Worm (Caenorhabditis elegans) whole organism, young adult: ENCODE results near the gene cuc-1.
A peak's percentile ranks its signal among the peaks of the same experiment; 100 is the strongest.

Experiments
- B0336.3 ChIP-seq: fragments of 200-800 bp; sonication (Bioruptor generic); IDR thresholded peaks from 2 replicates; pipeline ENCODE4 v1.3.6; 2022; ENCODE audit warnings: missing genetic modification characterization, missing compliant biosample characterization
- F23B12.7 ChIP-seq: sonication (generic microtip); optimal IDR thresholded peaks from 2 replicates; lab custom pipeline; 2017; ENCODE audit warnings: missing genetic modification characterization, mild to moderate bottlenecking, missing compliant biosample characterization, antibody characterized with exemption, moderate library complexity; ENCODE audit not compliant: insufficient read depth
- F49E8.2 ChIP-seq: sonication (generic microtip); optimal IDR thresholded peaks from 3 replicates; lab custom pipeline; 2017; ENCODE audit warnings: missing genetic modification characterization, mild to moderate bottlenecking, missing compliant biosample characterization, antibody characterized with exemption, moderate library complexity; ENCODE audit not compliant: insufficient read depth
- F57A8.1 ChIP-seq: fragments of 200-800 bp; sonication (Bioruptor generic); optimal IDR thresholded peaks from 2 replicates; lab custom pipeline; 2018; ENCODE audit warnings: mild to moderate bottlenecking, missing genetic modification characterization, moderate library complexity, missing compliant biosample characterization
- K11D2.4 ChIP-seq: fragments of 200-800 bp; sonication (Bioruptor generic); IDR thresholded peaks from 2 replicates; pipeline ENCODE4 v1.3.6; 2022; ENCODE audit warnings: missing genetic modification reagents, missing genetic modification characterization, missing compliant biosample characterization
- T07F8.4 ChIP-seq: sonication (generic microtip); optimal IDR thresholded peaks from 2 replicates; lab custom pipeline; 2016; ENCODE audit warnings: mild to moderate bottlenecking, missing genetic modification characterization, moderate library complexity, missing compliant biosample characterization
- Y56A3A.18 ChIP-seq: fragments of 200-800 bp; sonication (Bioruptor generic); IDR thresholded peaks from 2 replicates; pipeline ENCODE4 v1.3.6; 2022; ENCODE audit warnings: missing genetic modification reagents, missing genetic modification characterization, missing compliant biosample characterization
- Y79H2A.3 ChIP-seq: fragments of 200-800 bp; sonication (Bioruptor generic); conservative IDR thresholded peaks from 2 replicates; pipeline ENCODE4 v1.3.6; 2022; ENCODE audit warnings: missing genetic modification reagents, missing genetic modification characterization, missing compliant biosample characterization
- akir-1 ChIP-seq: fragments of 200-800 bp; sonication (Bioruptor generic); optimal IDR thresholded peaks from 2 replicates; lab custom pipeline; 2018; ENCODE audit warnings: mild to moderate bottlenecking, missing genetic modification characterization, moderate library complexity, missing compliant biosample characterization
- ama-1 ChIP-seq, 3 experiments: fragments of 150-350 bp in 1 of 3; sonication (generic microtip) in 2 of 3; optimal IDR thresholded peaks; 2 replicates each; lab custom pipeline; 2014 to 2018; ENCODE audit warnings: missing biosample characterization in 2 of 3, missing genetic modification characterization in 2 of 3, missing genetic modification reagents in 2 of 3
- aptf-2 ChIP-seq: fragments of 200-800 bp; sonication (Bioruptor generic); conservative IDR thresholded peaks from 2 replicates; pipeline ENCODE4 v1.3.6; 2022; ENCODE audit warnings: missing genetic modification reagents, missing genetic modification characterization, missing compliant biosample characterization
- attf-3 ChIP-seq: fragments of 200-800 bp; sonication (Bioruptor generic); conservative IDR thresholded peaks from 2 replicates; pipeline ENCODE4 v1.3.6; 2022; ENCODE audit warnings: missing genetic modification reagents, missing genetic modification characterization, missing compliant biosample characterization
- attf-5 ChIP-seq: fragments of 200-800 bp; sonication (Bioruptor generic); optimal IDR thresholded peaks from 2 replicates; lab custom pipeline; 2018; ENCODE audit warnings: mild to moderate bottlenecking, missing genetic modification characterization, missing compliant biosample characterization
- cebp-1 ChIP-seq, 2 experiments: fragments of 200-800 bp in 1 of 2; sonication (Bioruptor generic) in 1 of 2; sonication (generic microtip) in 1 of 2; IDR thresholded peaks in 1 of 2; optimal IDR thresholded peaks in 1 of 2; 2 replicates each; pipeline versions ENCODE4 v1.3.6 to Lab custom; 2017 to 2022; ENCODE audit warnings: missing compliant biosample characterization in 2 of 2, missing genetic modification characterization in 2 of 2, mild to moderate bottlenecking in 1 of 2, missing genetic modification reagents in 1 of 2, moderate library complexity in 1 of 2
- cebp-2 ChIP-seq: fragments of 200-800 bp; sonication (Bioruptor generic); IDR thresholded peaks from 2 replicates; pipeline ENCODE4 v1.3.6; 2022; ENCODE audit warnings: missing genetic modification characterization, missing compliant biosample characterization
- ceh-100 ChIP-seq: fragments of 200-800 bp; sonication (Bioruptor generic); IDR thresholded peaks from 2 replicates; pipeline ENCODE4 v1.3.6; 2022; ENCODE audit warnings: missing genetic modification reagents, missing genetic modification characterization, missing compliant biosample characterization
- ceh-27 ChIP-seq: fragments of 200-800 bp; sonication (Bioruptor generic); optimal IDR thresholded peaks from 2 replicates; lab custom pipeline; 2018; ENCODE audit warnings: mild to moderate bottlenecking, missing genetic modification characterization, moderate library complexity, missing compliant biosample characterization
- ceh-79 ChIP-seq: sonication (generic microtip); optimal IDR thresholded peaks from 2 replicates; lab custom pipeline; 2017; ENCODE audit warnings: mild to moderate bottlenecking, missing genetic modification characterization, missing compliant biosample characterization
- dpff-1 ChIP-seq: sonication (generic microtip); optimal IDR thresholded peaks from 2 replicates; lab custom pipeline; 2017; ENCODE audit warnings: mild to moderate bottlenecking, missing genetic modification characterization, missing compliant biosample characterization
- efl-1 ChIP-seq: fragments of 150-350 bp; optimal IDR thresholded peaks from 2 replicates; lab custom pipeline; 2014; ENCODE audit warnings: missing biosample characterization, missing genetic modification reagents, missing genetic modification characterization
- ekl-4 ChIP-seq: fragments of 200-800 bp; sonication (Bioruptor generic); IDR thresholded peaks from 2 replicates; pipeline ENCODE4 v1.3.6; 2022; ENCODE audit warnings: missing genetic modification reagents, missing genetic modification characterization, missing compliant biosample characterization
- hlh-26 ChIP-seq: fragments of 200-800 bp; sonication (Bioruptor generic); conservative IDR thresholded peaks from 2 replicates; pipeline ENCODE4 v1.3.6; 2022; ENCODE audit warnings: missing genetic modification reagents, missing genetic modification characterization, missing compliant biosample characterization
- hsf-1 ChIP-seq: fragments of 200-800 bp; sonication (Bioruptor generic); IDR thresholded peaks from 2 replicates; pipeline ENCODE4 v1.3.6; 2022; ENCODE audit warnings: missing genetic modification reagents, missing genetic modification characterization, missing compliant biosample characterization
- madf-6 ChIP-seq: fragments of 200-800 bp; sonication (Bioruptor generic); IDR thresholded peaks from 2 replicates; pipeline ENCODE4 v1.3.6; 2022; ENCODE audit warnings: missing genetic modification reagents, missing genetic modification characterization, missing compliant biosample characterization
- nfya-1 ChIP-seq: sonication (generic microtip); optimal IDR thresholded peaks from 2 replicates; lab custom pipeline; 2017; ENCODE audit warnings: antibody characterized with exemption, missing compliant biosample characterization, missing genetic modification characterization, borderline replicate concordance; ENCODE audit not compliant: insufficient read depth
- nhr-179 ChIP-seq: sonication (generic microtip); optimal IDR thresholded peaks from 2 replicates; lab custom pipeline; 2016; ENCODE audit warnings: mild to moderate bottlenecking, missing genetic modification characterization, missing compliant biosample characterization
- nhr-27 ChIP-seq: fragments of 200-800 bp; sonication (Bioruptor generic); optimal IDR thresholded peaks from 2 replicates; lab custom pipeline; 2018; ENCODE audit warnings: mild to moderate bottlenecking, missing genetic modification characterization, moderate library complexity, missing compliant biosample characterization
- nhr-80 ChIP-seq: sonication (generic microtip); optimal IDR thresholded peaks from 2 replicates; lab custom pipeline; 2016; ENCODE audit warnings: missing genetic modification characterization, missing compliant biosample characterization
- nhr-90 ChIP-seq: sonication (generic microtip); optimal IDR thresholded peaks from 2 replicates; lab custom pipeline; 2016; ENCODE audit warnings: missing genotype, mild to moderate bottlenecking, missing genetic modification characterization, missing compliant biosample characterization
- rcor-1 ChIP-seq: fragments of 200-800 bp; sonication (Bioruptor generic); IDR thresholded peaks from 2 replicates; pipeline ENCODE4 v1.3.6; 2022; ENCODE audit warnings: missing genetic modification reagents, missing genetic modification characterization, missing compliant biosample characterization
- repo-1 ChIP-seq: sonication (generic microtip); optimal IDR thresholded peaks from 2 replicates; lab custom pipeline; 2017; ENCODE audit warnings: mild to moderate bottlenecking, missing genetic modification characterization, missing compliant biosample characterization
- sea-2 ChIP-seq: fragments of 200-800 bp; sonication (Bioruptor generic); IDR thresholded peaks from 2 replicates; pipeline ENCODE4 v1.3.6; 2022; ENCODE audit warnings: missing genetic modification characterization, missing compliant biosample characterization
- snpc-1.3 ChIP-seq: sonication (generic microtip); optimal IDR thresholded peaks from 2 replicates; lab custom pipeline; 2017; ENCODE audit warnings: missing genetic modification characterization, mild to moderate bottlenecking, missing compliant biosample characterization, antibody characterized with exemption, moderate library complexity, missing genotype, missing genetic modification reagents; ENCODE audit not compliant: insufficient read depth
- snpc-3.4 ChIP-seq: sonication (generic microtip); optimal IDR thresholded peaks from 2 replicates; lab custom pipeline; 2017; ENCODE audit warnings: missing genetic modification characterization, mild to moderate bottlenecking, missing compliant biosample characterization, antibody characterized with exemption, moderate library complexity, missing genotype, missing genetic modification reagents
- tbx-9 ChIP-seq: sonication (generic microtip); optimal IDR thresholded peaks from 2 replicates; lab custom pipeline; 2016; ENCODE audit warnings: borderline replicate concordance, missing genetic modification characterization, inconsistent platforms, missing compliant biosample characterization
- ztf-18 ChIP-seq: sonication (generic microtip); optimal IDR thresholded peaks from 2 replicates; lab custom pipeline; 2016; ENCODE audit warnings: missing genotype, mild to moderate bottlenecking, missing genetic modification characterization, missing compliant biosample characterization
- ztf-22 ChIP-seq: fragments of 200-800 bp; sonication (Bioruptor generic); optimal IDR thresholded peaks from 2 replicates; lab custom pipeline; 2018; ENCODE audit warnings: mild to moderate bottlenecking, missing genetic modification characterization, moderate library complexity, missing compliant biosample characterization
- ztf-28 ChIP-seq: fragments of 200-800 bp; sonication (Bioruptor generic); IDR thresholded peaks from 2 replicates; pipeline ENCODE4 v1.3.6; 2022; ENCODE audit warnings: missing genetic modification reagents, missing genetic modification characterization, missing compliant biosample characterization

Gene cuc-1

DNA sequence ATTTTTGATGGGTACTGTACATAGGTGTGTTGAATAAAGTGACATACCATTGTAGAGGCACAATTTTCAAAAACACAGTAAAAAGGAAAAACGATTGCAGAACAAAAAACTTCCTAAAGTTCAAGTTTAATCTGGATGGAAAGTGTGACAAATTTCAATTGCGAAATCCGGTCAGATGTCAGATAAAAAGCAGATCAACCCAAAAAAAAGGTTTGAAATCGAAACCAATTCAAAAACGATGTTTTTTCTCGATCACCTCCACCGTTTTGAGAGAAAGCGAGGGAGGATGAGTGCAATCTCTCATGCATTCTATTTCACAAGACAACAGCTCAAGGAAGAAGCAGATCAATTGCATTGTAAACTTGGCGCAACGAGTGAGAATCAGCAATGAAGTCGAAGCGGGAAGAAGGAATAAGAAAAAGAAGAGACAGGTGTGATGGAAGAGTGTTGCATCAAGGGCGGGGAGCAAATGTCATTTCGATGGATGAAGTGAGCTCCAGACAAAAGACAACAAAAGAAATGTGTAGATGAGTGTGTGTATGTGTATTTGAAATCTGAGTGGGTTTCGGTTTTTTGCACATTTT is 19.4 kb upstream of the cuc-1 start:
- TF ChIP-seq ztf-22 (no peak), aptf-2 (GFP tag; lab: Robert Waterston, UW) (no peak), ztf-18 (tag; lab: Kevin White, UChicago) (no peak), cebp-1 (GFP tag; IDR thresholded peaks at IDR 0.05; lab: Robert Waterston, UW) (no peak), cebp-1 (tag; optimal IDR thresholded peaks at IDR 0.05; lab: Kevin White, UChicago) (peak; percentile 68)

DNA sequence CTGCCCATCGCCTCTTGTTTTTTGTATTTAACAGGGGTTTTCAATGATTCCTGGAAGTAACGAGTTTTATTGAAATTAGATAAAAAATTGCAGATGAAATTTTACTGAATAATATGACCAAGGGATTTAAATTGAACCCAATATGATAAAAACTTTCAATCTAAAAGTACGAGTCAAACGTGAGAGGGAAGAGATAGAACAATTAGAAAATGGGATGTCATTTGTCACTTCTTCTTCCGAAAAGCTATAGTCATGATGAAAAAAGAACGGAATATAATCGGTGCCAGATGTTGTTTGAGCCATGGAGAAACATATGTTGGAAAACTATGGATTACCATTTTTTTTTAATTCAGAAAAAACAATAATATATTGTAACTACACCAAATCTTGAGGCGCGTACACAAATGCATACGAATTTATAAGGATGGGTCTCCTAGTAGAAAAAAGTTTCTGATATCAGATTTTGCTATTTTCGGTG is 18.1 kb upstream of the cuc-1 start, which contains the start of gene sup-18:
TSS of gene sup-18 (minus strand) at position 51 of the 478 bp plus-strand sequence.
- TF ChIP-seq ceh-27 (no peak), ztf-28 (GFP tag; lab: Robert Waterston, UW) (no peak), hsf-1 (GFP tag; lab: Robert Waterston, UW) (no peak), nhr-90 (tag; lab: Kevin White, UChicago) (no peak), ceh-100 (GFP tag; lab: Robert Waterston, UW) (no peak), Y56A3A.18 (GFP tag; lab: Robert Waterston, UW) (no peak), cebp-2 (no peak), efl-1 (GFP tag; lab: Kevin White, UChicago) (no peak), K11D2.4 (GFP tag; lab: Robert Waterston, UW) (no peak), tbx-9 (tag; lab: Kevin White, UChicago) (no peak), ama-1 (optimal IDR thresholded peaks at IDR 0.05; lab: Kevin White, UChicago) (no peak), ama-1 (GFP tag; optimal IDR thresholded peaks at IDR 0.05; lab: Kevin White, UChicago) (no peak), snpc-3.4 (tag; lab: Kevin White, UChicago) (no peak), rcor-1 (GFP tag; lab: Robert Waterston, UW) (no peak), nhr-27 (tag; lab: Kevin White, UChicago) (no peak), B0336.3 (no peak), snpc-1.3 (no peak), nfya-1 (tag; lab: Kevin White, UChicago) (no peak), nhr-179 (no peak), ekl-4 (GFP tag; lab: Robert Waterston, UW) (no peak), sea-2 (GFP tag; lab: Robert Waterston, UW) (no peak)

DNA sequence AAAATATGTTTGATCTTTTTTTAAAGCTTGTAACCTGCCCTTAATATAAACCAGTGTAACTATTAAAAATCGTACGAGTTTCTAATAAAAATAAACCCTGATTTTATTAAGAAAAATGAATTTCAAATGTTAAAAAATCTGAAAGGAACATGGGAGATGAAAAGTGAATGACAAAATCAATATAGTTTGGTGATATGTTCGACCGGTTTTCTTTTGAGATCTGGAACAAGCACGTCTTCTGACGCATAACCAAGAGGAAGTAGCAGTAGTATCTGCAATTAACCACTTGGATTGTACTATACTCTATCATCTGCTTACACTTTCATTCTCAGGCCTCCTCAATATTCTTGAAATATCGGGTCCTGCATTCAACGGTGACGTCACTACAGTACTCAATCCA is 16.3 kb upstream of the cuc-1 start:
- TF ChIP-seq F49E8.2 (tag; lab: Kevin White, UChicago) (no peak), F57A8.1 (no peak), dpff-1 (tag; lab: Kevin White, UChicago) (no peak), T07F8.4 (tag; lab: Kevin White, UChicago) (no peak), Y79H2A.3 (GFP tag; lab: Robert Waterston, UW) (no peak), attf-3 (GFP tag; lab: Robert Waterston, UW) (no peak), nhr-80 (tag; lab: Kevin White, UChicago) (no peak), ceh-79 (tag; lab: Kevin White, UChicago) (no peak), attf-5 (no peak), madf-6 (GFP tag; lab: Robert Waterston, UW) (no peak), akir-1 (GFP tag; lab: Kevin White, UChicago) (no peak), F23B12.7 (tag; lab: Kevin White, UChicago) (no peak), repo-1 (tag; lab: Kevin White, UChicago) (no peak), hlh-26 (GFP tag; lab: Robert Waterston, UW) (no peak), ztf-28 (GFP tag; lab: Robert Waterston, UW) (no peak), cebp-2 (no peak)
